Worm (Caenorhabditis elegans) whole organism, young adult: ENCODE measurements around the gene R08F11.4.

Experiments used
- B0019.2 ChIP-seq: fragments of 200-800 bp; sonication (Bioruptor generic); conservative IDR thresholded peaks from 2 replicates; pipeline ENCODE4 v1.3.6; 2022; ENCODE audit warnings: missing genetic modification reagents, missing genetic modification characterization, missing compliant biosample characterization
- F57C9.4 ChIP-seq: sonication (generic microtip); optimal IDR thresholded peaks from 2 replicates; lab custom pipeline; 2017; ENCODE audit warnings: mild to moderate bottlenecking, missing genetic modification characterization, missing compliant biosample characterization
- ama-1 ChIP-seq, 3 experiments: fragments of 150-350 bp in 1 of 3; sonication (generic microtip) in 2 of 3; optimal IDR thresholded peaks; 2 replicates each; lab custom pipeline; 2014 to 2018; ENCODE audit warnings: missing biosample characterization in 2 of 3, missing genetic modification characterization in 2 of 3, missing genetic modification reagents in 2 of 3
- ceh-91 ChIP-seq: fragments of 200-800 bp; sonication (Bioruptor generic); IDR thresholded peaks from 2 replicates; pipeline ENCODE4 v1.3.6; 2022; ENCODE audit warnings: missing genetic modification reagents, missing genetic modification characterization, missing compliant biosample characterization
- him-1 ChIP-seq: sonication (generic microtip); optimal IDR thresholded peaks from 2 replicates; lab custom pipeline; 2016; ENCODE audit warnings: missing genotype, missing genetic modification reagents, missing genetic modification characterization, missing compliant biosample characterization
- nhr-179 ChIP-seq: sonication (generic microtip); optimal IDR thresholded peaks from 2 replicates; lab custom pipeline; 2016; ENCODE audit warnings: mild to moderate bottlenecking, missing genetic modification characterization, missing compliant biosample characterization
- nhr-90 ChIP-seq: sonication (generic microtip); optimal IDR thresholded peaks from 2 replicates; lab custom pipeline; 2016; ENCODE audit warnings: missing genotype, mild to moderate bottlenecking, missing genetic modification characterization, missing compliant biosample characterization
- ztf-22 ChIP-seq: fragments of 200-800 bp; sonication (Bioruptor generic); optimal IDR thresholded peaks from 2 replicates; lab custom pipeline; 2018; ENCODE audit warnings: mild to moderate bottlenecking, missing genetic modification characterization, moderate library complexity, missing compliant biosample characterization

DNA sequence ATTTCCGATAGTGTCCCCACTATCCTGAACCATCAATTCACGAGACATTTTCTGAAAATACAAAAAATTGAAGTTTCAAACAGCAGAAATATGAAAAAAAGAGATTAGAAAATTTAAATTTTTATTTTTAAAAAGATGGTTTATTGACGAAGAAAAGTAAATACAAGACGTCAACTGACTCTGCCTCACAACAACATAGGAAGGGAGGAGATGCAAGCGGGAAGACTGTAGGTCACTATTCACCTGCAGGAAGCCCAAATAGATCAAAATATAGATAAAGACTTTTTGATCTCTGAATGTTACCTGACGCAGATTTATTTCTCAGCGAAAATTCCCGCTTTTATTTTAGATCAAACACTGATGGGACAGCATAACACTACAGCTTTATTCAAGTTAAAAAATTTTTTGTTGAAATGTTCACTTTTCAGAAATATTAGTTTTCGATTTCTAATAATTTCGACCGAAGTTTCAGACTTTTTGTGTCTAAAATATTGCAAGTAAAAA, 29.2 kb downstream of the R08F11.4 start, which contains the start of gene cysl-3:
- TF ChIP-seq him-1 (tag; lab: Kevin White, UChicago): no peak
- no peak for TF ChIP-seq B0019.2 (GFP tag; lab: Robert Waterston, UW)
- TF ChIP-seq F57C9.4 (tag; lab: Kevin White, UChicago): no peak
- TF ChIP-seq nhr-179: no peak
- TF ChIP-seq ama-1 (optimal IDR thresholded peaks at IDR 0.05; lab: Kevin White, UChicago): no peak
- TF ChIP-seq ama-1 (GFP tag; optimal IDR thresholded peaks at IDR 0.05; lab: Kevin White, UChicago): no peak
- no peak for TF ChIP-seq nhr-90
- TF ChIP-seq ztf-22 (GFP tag; lab: Kevin White, UChicago): no peak
- TF ChIP-seq ceh-91: no peak
